Fruit fly (Drosophila melanogaster): ENCODE results near the gene CG15478.

The CG15478 gene

DNA sequence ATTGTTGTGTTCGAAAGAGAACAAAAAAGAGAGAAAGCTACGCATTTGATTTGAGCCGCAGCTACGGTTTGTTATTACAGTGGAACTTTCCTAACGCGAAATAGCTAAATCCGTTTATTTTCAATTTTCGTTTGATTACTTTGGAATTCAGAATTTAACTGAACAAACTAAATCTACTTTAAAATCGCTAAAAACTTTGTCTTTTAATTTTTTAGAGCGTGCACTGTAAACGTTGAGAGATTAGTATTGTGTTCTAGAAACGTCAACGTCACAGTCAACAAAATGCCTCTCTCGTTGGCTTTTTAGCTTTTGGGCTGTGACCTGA is 25.0 kb downstream of the CG15478 start (continued):
- TF ChIP-seq CG17612 (GFP tag; IDR thresholded peaks at IDR 0.05) (no peak), lbe (GFP tag; optimal IDR thresholded peaks at IDR 0.05) (no peak), CG10147 (GFP tag; optimal IDR thresholded peaks at IDR 0.05) (peak; percentile 73), sna (GFP tag; IDR thresholded peaks at IDR 0.05; ENCODE audit: partially characterized antibody) (no peak), CG3281 (GFP tag; optimal IDR thresholded peaks at IDR 0.05) (peak; percentile 76)

DNA sequence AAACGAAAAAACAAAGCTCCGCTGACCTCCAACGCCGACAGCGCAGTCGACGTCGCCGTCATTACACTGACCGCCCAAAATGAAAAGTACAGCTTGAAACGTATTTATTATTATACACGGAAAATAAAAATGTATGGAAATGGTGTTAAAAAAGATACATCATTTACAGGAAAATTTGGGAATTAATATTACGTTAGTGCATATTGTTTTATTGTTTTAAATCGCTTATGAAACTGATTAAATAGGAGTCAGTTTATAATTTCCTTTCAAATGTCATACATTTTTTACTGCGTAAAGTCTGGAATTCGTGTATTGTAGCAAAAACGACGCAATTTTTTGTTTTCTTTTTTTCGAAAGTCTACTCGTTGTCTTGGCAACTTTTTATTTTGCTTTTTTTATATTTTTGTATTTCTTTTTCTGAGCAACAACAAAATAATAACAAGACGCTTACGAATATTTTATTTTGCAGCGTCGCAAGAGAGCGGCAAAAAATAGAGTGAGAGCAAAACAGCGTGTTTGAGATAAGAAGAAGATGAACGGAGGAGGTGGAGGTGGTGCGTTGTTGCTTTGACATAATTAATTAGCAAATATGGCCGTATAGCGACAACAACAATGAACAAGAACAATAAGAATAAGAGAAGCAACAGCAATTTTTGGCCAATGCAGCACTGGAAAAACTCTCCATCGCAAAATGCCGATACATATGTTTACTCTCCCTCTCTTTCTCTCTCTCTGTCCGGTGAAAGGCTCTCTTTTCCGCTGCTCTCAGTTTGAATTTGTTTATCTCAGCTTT is 25.6 kb downstream of the CG15478 start:
- TF ChIP-seq CHES-1-like (GFP tag; optimal IDR thresholded peaks at IDR 0.05) (peak; percentile 95), CG12071 (GFP tag; optimal IDR thresholded peaks at IDR 0.05) (peak; percentile 39), CG11398 (GFP tag; optimal IDR thresholded peaks at IDR 0.05) (peak; percentile 43), CG9215 (GFP tag; IDR thresholded peaks at IDR 0.05) (peak; percentile 13; the same call in 1 of the 2 replicates), yki (optimal IDR thresholded peaks at IDR 0.05) (peak; percentile 84), CG9609 (GFP tag; optimal IDR thresholded peaks at IDR 0.05) (peak; percentile 54), knrl (GFP tag; IDR thresholded peaks at IDR 0.05; ENCODE audit: partially characterized antibody) (no peak), bsh (GFP tag; optimal IDR thresholded peaks at IDR 0.05) (peak; percentile 69 to 82), Hsf (GFP tag; optimal IDR thresholded peaks at IDR 0.05) (peak; percentile 76), CG18011 (GFP tag; optimal IDR thresholded peaks at IDR 0.05) (peak; percentile 41), CG32772 (GFP tag; IDR thresholded peaks at IDR 0.05) (peak; percentile 20), repo (GFP tag; optimal IDR thresholded peaks at IDR 0.05) (no peak), Max (GFP tag; optimal IDR thresholded peaks at IDR 0.05) (peak; percentile 77), Meics (GFP tag; optimal IDR thresholded peaks at IDR 0.05) (peak; percentile 88), cwo (GFP tag; optimal IDR thresholded peaks at IDR 0.05) (peak; percentile 63), CrebB (tag; optimal IDR thresholded peaks at IDR 0.05) (peak; percentile 55), CG10366 (GFP tag; IDR thresholded peaks at IDR 0.05) (peak; percentile 39), fu2 (GFP tag; optimal IDR thresholded peaks at IDR 0.05) (peak; percentile 84), Taf1 (GFP tag; IDR thresholded peaks at IDR 0.05) (peak; percentile 59; the same call in 1 of the 2 replicates), slp2 (GFP tag; optimal IDR thresholded peaks at IDR 0.05) (peak; percentile 43), onecut (GFP tag; IDR thresholded peaks at IDR 0.05) (peak; percentile 18; the same call in 1 of the 2 replicates), CG11085 (GFP tag; IDR thresholded peaks at IDR 0.05) (no peak), CG3065 (GFP tag; optimal IDR thresholded peaks at IDR 0.05) (no peak), CG7839 (tag; optimal IDR thresholded peaks at IDR 0.05) (peak; percentile 94), tio (GFP tag; optimal IDR thresholded peaks at IDR 0.05) (peak; percentile 72), nau (GFP tag; optimal IDR thresholded peaks at IDR 0.05) (peak; percentile 52), her (GFP tag; optimal IDR thresholded peaks at IDR 0.05) (peak; percentile 53), sug (tag; optimal IDR thresholded peaks at IDR 0.05) (peak; percentile 48), bab2 (GFP tag; optimal IDR thresholded peaks at IDR 0.05) (peak; percentile 56), CG15696 (tag; optimal IDR thresholded peaks at IDR 0.05) (no peak), pnt (GFP tag; optimal IDR thresholded peaks at IDR 0.05) (peak; percentile 52), CG4404 (GFP tag; IDR thresholded peaks at IDR 0.05) (no peak), Drgx (GFP tag; IDR thresholded peaks at IDR 0.05) (peak; percentile 77), tx (GFP tag; optimal IDR thresholded peaks at IDR 0.05) (peak; percentile 56), maf-S (GFP tag; optimal IDR thresholded peaks at IDR 0.05) (peak; percentile 58), CG7786 (GFP tag; optimal IDR thresholded peaks at IDR 0.05) (peak; percentile 69), Tbp (GFP tag; optimal IDR thresholded peaks at IDR 0.05) (no peak), ssp (GFP tag; IDR thresholded peaks at IDR 0.05) (peak; percentile 36), HLHmδ (GFP tag; optimal IDR thresholded peaks at IDR 0.05) (no peak), lola (GFP tag; optimal IDR thresholded peaks at IDR 0.05) (peak in 1 of 3 experiments; percentile 27), Six4 (GFP tag; optimal IDR thresholded peaks at IDR 0.05) (peak; percentile 13), dmrt11E (tag; optimal IDR thresholded peaks at IDR 0.05) (peak; percentile 29), jing (GFP tag; optimal IDR thresholded peaks at IDR 0.05) (peak; percentile 33)

Data from whole organism, embryonic.